Fruit fly (Drosophila melanogaster) Kc167 (cell line): ENCODE results near the gene to.

ENCODE experiments used
- Myc ChIP-seq: fragments of >200 bp; optimal IDR thresholded peaks from 2 replicates; lab custom pipeline; 2017; ENCODE audit warnings: missing external identifiers
- Sin3A ChIP-seq: fragments of >200 bp; optimal IDR thresholded peaks from 2 replicates; lab custom pipeline; 2018; ENCODE audit warnings: missing external identifiers
- h ChIP-seq: fragments of >200 bp; optimal IDR thresholded peaks from 3 replicates; lab custom pipeline; 2018; ENCODE audit warnings: missing external identifiers
- insv ChIP-seq: fragments of >200 bp; optimal IDR thresholded peaks from 3 replicates; lab custom pipeline; 2018; ENCODE audit warnings: missing external identifiers
- psq ChIP-seq: fragments of >200 bp; optimal IDR thresholded peaks from 2 replicates; lab custom pipeline; 2017; ENCODE audit warnings: missing external identifiers
- ttk ChIP-seq: sonication (Bioruptor generic); optimal IDR thresholded peaks from 2 replicates; lab custom pipeline; 2017; ENCODE audit warnings: missing external identifiers

Gene to

DNA sequence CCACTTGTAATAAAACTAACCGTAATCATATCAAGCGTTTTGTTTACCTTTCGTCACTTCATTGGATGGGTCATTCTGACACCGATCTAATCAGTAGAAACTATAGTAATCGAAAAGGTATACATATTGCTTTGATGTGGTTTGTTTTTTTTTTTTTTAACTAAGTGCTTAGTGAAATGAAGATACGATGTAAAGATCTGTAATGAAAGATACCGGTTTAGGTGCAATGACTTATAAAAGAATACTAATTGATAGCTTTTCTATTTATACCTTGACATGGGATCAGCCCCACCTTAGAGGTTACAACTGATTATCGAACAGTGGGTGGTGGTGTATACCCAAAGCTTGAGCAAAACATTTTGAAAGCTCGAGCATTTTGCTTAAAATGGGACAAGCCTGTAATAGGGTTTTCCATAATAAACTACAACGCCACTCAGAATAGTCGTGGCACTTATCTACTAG lies 43.3 kb downstream of the to start, which contains the start of gene CG31300:
Gene CG31300, plus strand, starts transcription at position 412 of the 462 bp plus-strand sequence.
- TF ChIP-seq Sin3A (lab: Kevin White, UChicago) (no peak), insv (lab: Kevin White, UChicago) (no peak)

DNA sequence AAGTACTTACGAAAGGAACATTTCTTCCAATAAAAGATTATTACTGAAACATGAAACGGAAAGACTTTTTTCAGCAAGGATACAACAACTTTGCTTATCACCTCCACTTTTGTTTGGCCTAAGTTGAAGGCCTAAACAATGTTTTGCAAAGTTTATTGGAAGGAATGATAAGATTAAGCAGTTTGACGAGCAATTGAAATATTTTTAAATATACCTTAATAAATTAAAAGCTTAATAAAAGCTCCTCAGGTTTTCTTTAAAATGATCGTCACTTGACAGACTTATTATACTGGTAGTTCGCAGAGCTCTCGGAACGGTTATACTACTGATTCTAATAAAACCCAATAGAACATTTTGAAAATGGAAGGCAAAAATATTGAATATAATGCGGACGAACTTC lies 45.2 kb downstream of the to start, which contains the start of gene CG31104:
Gene CG31104, plus strand, starts transcription at position 301 of the 400 bp plus-strand sequence.
- TF ChIP-seq insv (lab: Kevin White, UChicago) (no peak), psq (lab: Kevin White, UChicago) (no peak), Sin3A (lab: Kevin White, UChicago) (no peak), ttk (lab: Kevin White, UChicago) (no peak), h (lab: Kevin White, UChicago) (no peak), Myc (lab: Kevin White, UChicago) (no peak)

- no peak for TF ChIP-seq insv (lab: Kevin White, UChicago)
- TF ChIP-seq Sin3A (lab: Kevin White, UChicago) = no peak
- TF ChIP-seq Myc (lab: Kevin White, UChicago) = no peak
- no peak for TF ChIP-seq psq (lab: Kevin White, UChicago)
- TF ChIP-seq ttk (lab: Kevin White, UChicago) = no peak
- no peak for TF ChIP-seq h (lab: Kevin White, UChicago)
Measured at dm6 chr3R:25287128-25287527, 47.1 kb downstream of the to start, which contains the start of gene CG13658. CG13658 (plus strand) TSS chr3R:25287474.

DNA sequence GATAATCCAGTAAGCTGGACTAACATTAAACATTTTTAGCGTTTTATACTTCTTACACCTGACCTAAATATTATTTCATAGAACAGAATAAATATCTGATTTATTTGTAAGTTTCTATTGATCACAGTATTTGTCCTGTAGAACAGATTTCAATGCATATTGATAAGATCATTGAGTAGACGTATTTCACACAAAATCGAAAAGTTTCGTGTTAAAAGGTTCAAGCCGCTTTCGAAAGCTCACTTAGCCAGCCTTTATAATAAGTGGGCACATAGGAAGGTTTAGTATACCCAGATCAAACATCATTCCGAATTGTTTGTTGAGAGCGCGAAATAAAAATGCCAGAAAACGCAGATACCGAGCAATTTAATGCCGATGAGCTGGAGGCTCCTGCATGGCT lies 49.6 kb downstream of the to start, which contains the start of gene CG11893:
Gene CG11893, plus strand, starts transcription at position 301 of the 400 bp plus-strand sequence.
- TF ChIP-seq insv (lab: Kevin White, UChicago) = no peak
- no peak for TF ChIP-seq Myc (lab: Kevin White, UChicago)
- no peak for TF ChIP-seq h (lab: Kevin White, UChicago)
- no peak for TF ChIP-seq psq (lab: Kevin White, UChicago)
- no peak for TF ChIP-seq Sin3A (lab: Kevin White, UChicago)
- no peak for TF ChIP-seq ttk (lab: Kevin White, UChicago)
